Worm (Caenorhabditis elegans) whole organism, midembryonic: ENCODE results near the gene idpp-2.

Source experiments
- T22C8.4 ChIP-seq: fragments of 200-800 bp; sonication (Bioruptor generic); IDR thresholded peaks from 2 replicates; pipeline ENCODE4 v1.3.6; 2022; ENCODE audit warnings: missing genetic modification characterization, missing compliant biosample characterization
- cog-1 ChIP-seq: sonication (generic microtip); optimal IDR thresholded peaks from 2 replicates; lab custom pipeline; 2016; ENCODE audit warnings: missing genetic modification characterization, missing compliant biosample characterization
- flt-1 ChIP-seq: fragments of 200-800 bp; sonication (Bioruptor generic); IDR thresholded peaks from 2 replicates; pipeline ENCODE4 v1.3.6; 2022; ENCODE audit warnings: missing genetic modification characterization, missing compliant biosample characterization
- klf-2 ChIP-seq: fragments of 200-800 bp; sonication (Bioruptor generic); conservative IDR thresholded peaks from 2 replicates; pipeline ENCODE4 v1.3.6; 2022; ENCODE audit warnings: missing genetic modification reagents, missing genetic modification characterization, missing compliant biosample characterization
- med-1 ChIP-seq: sonication (generic microtip); optimal IDR thresholded peaks from 2 replicates; lab custom pipeline; 2017; ENCODE audit warnings: missing genetic modification characterization, mild to moderate bottlenecking, missing compliant biosample characterization, antibody characterized with exemption, missing genetic modification reagents; ENCODE audit not compliant: insufficient read depth
- ref-1 ChIP-seq: fragments of 200-800 bp; sonication (Bioruptor generic); conservative IDR thresholded peaks from 2 replicates; pipeline ENCODE4 v1.3.6; 2022; ENCODE audit warnings: missing genetic modification reagents, missing genetic modification characterization, missing compliant biosample characterization
- tab-1 ChIP-seq: fragments of 200-800 bp; sonication (Bioruptor generic); IDR thresholded peaks from 2 replicates; pipeline ENCODE4 v1.3.6; 2022; ENCODE audit warnings: missing genetic modification characterization, missing compliant biosample characterization
- ztf-23 ChIP-seq: fragments of 200-800 bp; sonication (Bioruptor generic); IDR thresholded peaks from 2 replicates; pipeline ENCODE4 v1.3.6; 2022; ENCODE audit warnings: missing genetic modification reagents, missing genetic modification characterization, missing compliant biosample characterization
- ztf-29 ChIP-seq: fragments of 200-800 bp; sonication (Bioruptor generic); IDR thresholded peaks from 2 replicates; pipeline ENCODE4 v1.3.6; 2022; ENCODE audit warnings: missing genetic modification reagents, missing genetic modification characterization, missing compliant biosample characterization

idpp-2 gene

ce11 chrV:55946-56345, 54.5 kb downstream of the idpp-2 start, which contains the start of gene srt-52:
Gene srt-52 (minus strand): TSS chrV:56046.
- no peak for TF ChIP-seq tab-1 (GFP tag; lab: Robert Waterston, UW)
- no peak for TF ChIP-seq med-1 (GFP tag; lab: Kevin White, UChicago)
- no peak for TF ChIP-seq cog-1
- no peak for TF ChIP-seq flt-1 (GFP tag; lab: Robert Waterston, UW)
- TF ChIP-seq klf-2 = no peak
- no peak for TF ChIP-seq T22C8.4 (GFP tag; lab: Robert Waterston, UW)
- TF ChIP-seq ztf-23 (GFP tag; lab: Robert Waterston, UW) = no peak
- TF ChIP-seq ztf-29 (GFP tag; lab: Robert Waterston, UW) = no peak
- TF ChIP-seq ref-1 (GFP tag; lab: Robert Waterston, UW) = no peak
